Worm (Caenorhabditis elegans) whole organism, L1 larva: ENCODE measurements around the gene ptc-3.

Experiments used
- C34B4.2 ChIP-seq: sonication (generic microtip); optimal IDR thresholded peaks from 2 replicates; lab custom pipeline; 2017; ENCODE audit warnings: mild to moderate bottlenecking, missing genetic modification characterization, missing compliant biosample characterization
- aha-1 ChIP-seq: fragments of 150-350 bp; optimal IDR thresholded peaks from 2 replicates; lab custom pipeline; 2014; ENCODE audit warnings: missing biosample characterization, missing genetic modification characterization
- aly-2 ChIP-seq: fragments of 150-350 bp; optimal IDR thresholded peaks from 2 replicates; lab custom pipeline; 2014; ENCODE audit warnings: missing biosample characterization, missing genetic modification characterization
- blmp-1 ChIP-seq: fragments of 150-350 bp; optimal IDR thresholded peaks from 2 replicates; lab custom pipeline; 2014; ENCODE audit warnings: missing biosample characterization, missing genetic modification characterization
- ceh-63 ChIP-seq: fragments of 200-800 bp; sonication (Bioruptor generic); optimal IDR thresholded peaks from 2 replicates; lab custom pipeline; 2018; ENCODE audit warnings: mild to moderate bottlenecking, missing genetic modification characterization, missing compliant biosample characterization
- ceh-8 ChIP-seq: fragments of 200-800 bp; sonication (Bioruptor generic); optimal IDR thresholded peaks from 2 replicates; lab custom pipeline; 2018; ENCODE audit warnings: mild to moderate bottlenecking, missing genetic modification characterization, moderate library complexity, missing compliant biosample characterization
- ceh-82 ChIP-seq, 3 experiments: fragments of 150-350 bp in 1 of 3; sonication (generic microtip) in 2 of 3; optimal IDR thresholded peaks; 2 replicates each; lab custom pipeline; 2014 to 2017; ENCODE audit warnings: missing biosample characterization in 3 of 3, missing genetic modification characterization in 3 of 3
- ceh-88 ChIP-seq: fragments of 200-800 bp; sonication (Bioruptor generic); IDR thresholded peaks from 2 replicates; pipeline ENCODE4 v1.3.6; 2022; ENCODE audit warnings: missing genetic modification characterization, missing compliant biosample characterization
- ceh-90 ChIP-seq: sonication (generic microtip); optimal IDR thresholded peaks from 2 replicates; lab custom pipeline; 2016; ENCODE audit warnings: missing genetic modification characterization, missing compliant biosample characterization
- dpl-1 ChIP-seq, 3 experiments: fragments of 150-350 bp in 2 of 3; sonication (generic microtip) in 1 of 3; optimal IDR thresholded peaks; 2 replicates each; lab custom pipeline; 2014 to 2017; ENCODE audit warnings: missing biosample characterization in 3 of 3, missing genetic modification characterization in 3 of 3, missing genetic modification reagents in 3 of 3
- efl-1 ChIP-seq, 4 experiments: fragments of 150-350 bp; optimal IDR thresholded peaks in 3 of 4; peaks in 1 of 4; 1 replicate in 1 of 4; 2 replicates in 3 of 4; lab custom pipeline; 2014; ENCODE audit warnings: missing biosample characterization in 2 of 4, missing genetic modification characterization in 2 of 4, missing genetic modification reagents in 2 of 4
- egl-13 ChIP-seq: sonication (generic microtip); optimal IDR thresholded peaks from 2 replicates; lab custom pipeline; 2016; ENCODE audit warnings: missing genotype, missing genetic modification reagents, missing genetic modification characterization, missing compliant biosample characterization
- egl-27 ChIP-seq, 2 experiments: fragments of 150-350 bp in 1 of 2; sonication (generic microtip); optimal IDR thresholded peaks; 3 replicates each; lab custom pipeline; 2017 to 2018; ENCODE audit warnings: missing biosample characterization in 2 of 2, missing genetic modification characterization in 2 of 2, missing genetic modification reagents in 2 of 2
- elt-2 ChIP-seq: sonication (generic microtip); optimal IDR thresholded peaks from 2 replicates; lab custom pipeline; 2016; ENCODE audit warnings: missing genetic modification characterization, mild to moderate bottlenecking, inconsistent platforms, missing compliant biosample characterization, missing genetic modification reagents
- fkh-8 ChIP-seq: sonication (generic microtip); optimal IDR thresholded peaks from 2 replicates; lab custom pipeline; 2016; ENCODE audit warnings: mild to moderate bottlenecking, missing genetic modification characterization, missing compliant biosample characterization
- grh-1 ChIP-seq: fragments of 200-800 bp; sonication (Bioruptor generic); IDR thresholded peaks from 2 replicates; pipeline ENCODE4 v1.3.6; 2022; ENCODE audit warnings: missing genetic modification reagents, missing genetic modification characterization, missing compliant biosample characterization
- hlh-17 ChIP-seq: fragments of 200-800 bp; sonication (Bioruptor generic); optimal IDR thresholded peaks from 2 replicates; lab custom pipeline; 2018; ENCODE audit warnings: missing genetic modification characterization, mild to moderate bottlenecking, missing compliant biosample characterization, moderate library complexity, borderline replicate concordance
- hpl-2 ChIP-seq: fragments of 150-350 bp; optimal IDR thresholded peaks from 2 replicates; lab custom pipeline; 2014; ENCODE audit warnings: missing biosample characterization, missing genetic modification reagents, missing genetic modification characterization
- isw-1 ChIP-seq: fragments of 200-800 bp; sonication (Bioruptor generic); IDR thresholded peaks from 2 replicates; pipeline ENCODE4 v1.3.6; 2022; ENCODE audit warnings: missing genetic modification characterization, missing compliant biosample characterization
- lin-13 ChIP-seq: fragments of 150-350 bp; optimal IDR thresholded peaks from 2 replicates; lab custom pipeline; 2014; ENCODE audit warnings: missing biosample characterization, missing genetic modification reagents, missing genetic modification characterization
- lin-14 ChIP-seq: fragments of 200-800 bp; sonication (Bioruptor generic); optimal IDR thresholded peaks from 2 replicates; lab custom pipeline; 2018; ENCODE audit warnings: mild to moderate bottlenecking, missing genetic modification characterization, moderate library complexity, missing compliant biosample characterization
- lir-3 ChIP-seq: sonication (generic microtip); optimal IDR thresholded peaks from 2 replicates; lab custom pipeline; 2016; ENCODE audit warnings: mild to moderate bottlenecking, missing genetic modification characterization, moderate library complexity, missing compliant biosample characterization; ENCODE audit not compliant: poor library complexity
- mdl-1 ChIP-seq, 2 experiments: fragments of 150-350 bp; optimal IDR thresholded peaks; 2 replicates each; lab custom pipeline; 2014 to 2017; ENCODE audit warnings: missing biosample characterization in 2 of 2, missing genetic modification characterization in 2 of 2, inconsistent platforms in 1 of 2
- mep-1 ChIP-seq: fragments of 150-350 bp; optimal IDR thresholded peaks from 2 replicates; lab custom pipeline; 2014; ENCODE audit warnings: missing biosample characterization, missing genetic modification characterization
- nhr-12 ChIP-seq: sonication (generic microtip); optimal IDR thresholded peaks from 2 replicates; lab custom pipeline; 2017; ENCODE audit warnings: missing biosample characterization, missing genetic modification characterization
- nhr-19 ChIP-seq: fragments of 200-800 bp; sonication (Bioruptor generic); conservative IDR thresholded peaks from 2 replicates; pipeline ENCODE4 v1.3.6; 2022; ENCODE audit warnings: missing genetic modification characterization, missing compliant biosample characterization
- nhr-20 ChIP-seq: sonication (generic microtip); optimal IDR thresholded peaks from 2 replicates; lab custom pipeline; 2016; ENCODE audit warnings: mild to moderate bottlenecking, missing genetic modification characterization, missing compliant biosample characterization
- nhr-85 ChIP-seq: sonication (generic microtip); peaks from one replicate; lab custom pipeline; 2016; ENCODE audit warnings: missing genetic modification characterization, inconsistent platforms, missing compliant biosample characterization
- pax-3 ChIP-seq: fragments of 200-800 bp; sonication (Bioruptor generic); optimal IDR thresholded peaks from 2 replicates; lab custom pipeline; 2018; ENCODE audit warnings: mild to moderate bottlenecking, missing genetic modification characterization, moderate library complexity, missing compliant biosample characterization
- snu-23 ChIP-seq: sonication (generic microtip); optimal IDR thresholded peaks from 2 replicates; lab custom pipeline; 2016; ENCODE audit warnings: missing genetic modification characterization, missing compliant biosample characterization
- sox-4 ChIP-seq: sonication (generic microtip); optimal IDR thresholded peaks from 2 replicates; lab custom pipeline; 2016; ENCODE audit warnings: missing genetic modification characterization, missing compliant biosample characterization
- sptf-1 ChIP-seq: fragments of 150-350 bp; optimal IDR thresholded peaks from 2 replicates; lab custom pipeline; 2014; ENCODE audit warnings: missing biosample characterization, missing genetic modification characterization
- sup-37 ChIP-seq: fragments of 200-800 bp; sonication (Bioruptor generic); optimal IDR thresholded peaks from 2 replicates; lab custom pipeline; 2018; ENCODE audit warnings: mild to moderate bottlenecking, missing genetic modification characterization, missing compliant biosample characterization
- swsn-7 ChIP-seq: sonication (generic microtip); optimal IDR thresholded peaks from 2 replicates; lab custom pipeline; 2016; ENCODE audit warnings: missing genetic modification characterization, missing compliant biosample characterization
- unc-62 ChIP-seq: fragments of 150-350 bp; optimal IDR thresholded peaks from 2 replicates; lab custom pipeline; 2014; ENCODE audit warnings: missing biosample characterization, missing genetic modification reagents, missing genetic modification characterization
- unc-86 ChIP-seq: sonication (generic microtip); optimal IDR thresholded peaks from 2 replicates; lab custom pipeline; 2016; ENCODE audit warnings: missing genetic modification characterization, missing compliant biosample characterization
- vab-15 ChIP-seq: sonication (generic microtip); optimal IDR thresholded peaks from 2 replicates; lab custom pipeline; 2017; ENCODE audit warnings: missing genotype, mild to moderate bottlenecking, missing genetic modification characterization, missing compliant biosample characterization
- zip-4 ChIP-seq: fragments of 200-800 bp; sonication (Bioruptor generic); optimal IDR thresholded peaks from 2 replicates; lab custom pipeline; 2018; ENCODE audit warnings: mild to moderate bottlenecking, missing genetic modification characterization, moderate library complexity, missing compliant biosample characterization
- ztf-11 ChIP-seq, 2 experiments: sonication (generic microtip); optimal IDR thresholded peaks; 2 replicates each; lab custom pipeline; 2016 to 2017; ENCODE audit warnings: missing genetic modification characterization in 2 of 2, missing biosample characterization in 1 of 2, missing compliant biosample characterization in 1 of 2

ptc-3 gene

ce11 chrII:2871816-2872215, 19.4 kb upstream of the ptc-3 start, which contains the start of gene Y110A2AL.10:
Y110A2AL.10 (minus strand) TSS chrII:2871916.
- TF ChIP-seq ceh-63 (GFP tag; lab: Kevin White, UChicago), result no peak
- no peak for TF ChIP-seq lin-14 (GFP tag; lab: Kevin White, UChicago)
- no peak for TF ChIP-seq ceh-90 (tag; lab: Kevin White, UChicago)
- no peak for TF ChIP-seq unc-62 (GFP tag; lab: Kevin White, UChicago)
- no peak for TF ChIP-seq aha-1 (tag; lab: Kevin White, UChicago)
- no peak for TF ChIP-seq swsn-7 (tag; lab: Kevin White, UChicago)
- no peak for TF ChIP-seq grh-1 (GFP tag; lab: Robert Waterston, UW)
- no peak for TF ChIP-seq fkh-8 (tag; lab: Kevin White, UChicago)
- no peak for TF ChIP-seq nhr-19 (GFP tag; lab: Robert Waterston, UW)
- no peak for TF ChIP-seq efl-1 (optimal IDR thresholded peaks at IDR 0.05; lab: Kevin White, UChicago)
- TF ChIP-seq efl-1 (GFP tag; optimal IDR thresholded peaks at IDR 0.05 in 1 of 2; lab: Kevin White, UChicago), result no peak
- no peak for TF ChIP-seq aly-2 (tag; lab: Kevin White, UChicago)
- no peak for TF ChIP-seq sox-4 (tag; lab: Kevin White, UChicago)
- TF ChIP-seq snu-23, result no peak
- TF ChIP-seq egl-27 (tag; optimal IDR thresholded peaks at IDR 0.05; lab: Kevin White, UChicago), result no peak
- no peak for TF ChIP-seq C34B4.2

ce11 chrII:2867701-2868100, 15.3 kb upstream of the ptc-3 start, which contains the start of gene Y110A2AL.2:
Y110A2AL.2 (plus strand) TSS chrII:2868001.
- TF ChIP-seq nhr-85 (tag; lab: Kevin White, UChicago) (no peak), hpl-2 (no peak), pax-3 (tag; lab: Kevin White, UChicago) (no peak), sptf-1 (no peak), blmp-1 (tag; lab: Kevin White, UChicago) (no peak), nhr-12 (tag; lab: Kevin White, UChicago) (no peak), swsn-7 (tag; lab: Kevin White, UChicago) (no peak), lin-13 (GFP tag; lab: Kevin White, UChicago) (no peak), hlh-17 (GFP tag; lab: Kevin White, UChicago) (no peak), mep-1 (tag; lab: Kevin White, UChicago) (no peak), fkh-8 (tag; lab: Kevin White, UChicago) (no peak), nhr-20 (no peak)

ce11 chrII:2866541-2867124, 14.2 kb upstream of the ptc-3 start, which contains the start of the genes Y110A2AL.9 and Y110A2AL.3:
Y110A2AL.9 (minus strand) TSS chrII:2866641.
Y110A2AL.3 (plus strand) TSS chrII:2867074.
- TF ChIP-seq ceh-82 (tag; optimal IDR thresholded peaks at IDR 0.05; lab: Kevin White, UChicago), result no peak
- no peak for TF ChIP-seq isw-1 (GFP tag; lab: Robert Waterston, UW)
- TF ChIP-seq unc-86 (tag; lab: Kevin White, UChicago), result no peak
- no peak for TF ChIP-seq ztf-11 (tag; optimal IDR thresholded peaks at IDR 0.05; lab: Kevin White, UChicago)
- TF ChIP-seq snu-23, result no peak
- no peak for TF ChIP-seq sup-37
- TF ChIP-seq elt-2 (tag; lab: Kevin White, UChicago), result no peak
- no peak for TF ChIP-seq egl-13 (tag; lab: Kevin White, UChicago)
- no peak for TF ChIP-seq hlh-17 (GFP tag; lab: Kevin White, UChicago)
- TF ChIP-seq, all 84 proteins: peak for 0

- no peak for TF ChIP-seq sox-4 (tag; lab: Kevin White, UChicago)
- TF ChIP-seq egl-13 (tag; lab: Kevin White, UChicago), result no peak
- TF ChIP-seq dpl-1 (GFP tag; optimal IDR thresholded peaks at IDR 0.05; lab: Kevin White, UChicago), result no peak
- no peak for TF ChIP-seq hpl-2
- TF ChIP-seq mdl-1 (tag; optimal IDR thresholded peaks at IDR 0.05; lab: Kevin White, UChicago), result no peak
- no peak for TF ChIP-seq mep-1 (tag; lab: Kevin White, UChicago)
- no peak for TF ChIP-seq ceh-88 (GFP tag; lab: Robert Waterston, UW)
- TF ChIP-seq elt-2 (tag; lab: Kevin White, UChicago), result no peak
- no peak for TF ChIP-seq ceh-8
- no peak for TF ChIP-seq aha-1 (tag; lab: Kevin White, UChicago)
- no peak for TF ChIP-seq swsn-7 (tag; lab: Kevin White, UChicago)
- no peak for TF ChIP-seq vab-15 (tag; lab: Kevin White, UChicago)
- TF ChIP-seq lir-3 (tag; lab: Kevin White, UChicago), result no peak
- no peak for TF ChIP-seq C34B4.2
- TF ChIP-seq zip-4 (GFP tag; lab: Kevin White, UChicago), result no peak
Observed at ce11 chrII:2865355-2865754, 13.0 kb upstream of the ptc-3 start.
